Fruit fly (Drosophila melanogaster) whole organism, embryonic: ENCODE measurements around the gene CG10185.

Experiments used
- B-H2 ChIP-seq: fragments of 200-800 bp; sonication (Bioruptor generic); optimal IDR thresholded peaks from 2 replicates; lab custom pipeline; 2018; ENCODE audit warnings: missing biosample characterization, mild to moderate bottlenecking, missing genetic modification characterization
- CG10959 ChIP-seq: fragments of 200-800 bp; sonication (Bioruptor generic); IDR thresholded peaks from 2 replicates; pipeline ENCODE4 v1.3.6; 2022; ENCODE audit warnings: missing biosample characterization, missing genetic modification characterization
- CG11093 ChIP-seq: fragments of 200-800 bp; sonication (Bioruptor generic); IDR thresholded peaks from 3 replicates; pipeline ENCODE4 v1.3.6; 2022; ENCODE audit warnings: missing biosample characterization, missing genetic modification characterization
- CG12071 ChIP-seq: fragments of 200-800 bp; sonication (Bioruptor generic); optimal IDR thresholded peaks from 3 replicates; lab custom pipeline; 2018; ENCODE audit warnings: missing biosample characterization, mild to moderate bottlenecking, missing genetic modification characterization
- CG12104 ChIP-seq: fragments of 200-800 bp; sonication (Bioruptor generic); optimal IDR thresholded peaks from 3 replicates; lab custom pipeline; 2016; ENCODE audit warnings: missing biosample characterization, missing genetic modification characterization
- CG13296 ChIP-seq: fragments of 200-800 bp; sonication (Bioruptor generic); optimal IDR thresholded peaks from 3 replicates; lab custom pipeline; 2018; ENCODE audit warnings: missing biosample characterization, mild to moderate bottlenecking, missing genetic modification characterization
- CG2120 ChIP-seq: fragments of 200-800 bp; sonication (Bioruptor generic); optimal IDR thresholded peaks from 3 replicates; lab custom pipeline; 2016; ENCODE audit warnings: missing biosample characterization, missing genetic modification characterization
- CG3838 ChIP-seq: fragments of 200-800 bp; sonication (Bioruptor generic); optimal IDR thresholded peaks from 3 replicates; lab custom pipeline; 2016; ENCODE audit warnings: missing biosample characterization, missing genetic modification characterization
- CG4854 ChIP-seq: fragments of 200-800 bp; sonication (Bioruptor generic); optimal IDR thresholded peaks from 2 replicates; lab custom pipeline; 2016; ENCODE audit warnings: missing biosample characterization, missing genetic modification characterization, inconsistent platforms
- CG6683 ChIP-seq: fragments of 200-800 bp; sonication (Bioruptor generic); optimal IDR thresholded peaks from 2 replicates; lab custom pipeline; 2017; ENCODE audit warnings: missing biosample characterization, mild to moderate bottlenecking, missing genetic modification characterization, missing genetic modification reagents
- CG7786 ChIP-seq: fragments of 200-800 bp; sonication (Bioruptor generic); optimal IDR thresholded peaks from 2 replicates; lab custom pipeline; 2016; ENCODE audit warnings: missing biosample characterization, missing genetic modification characterization
- CG9932 ChIP-seq: fragments of 200-800 bp; sonication (Bioruptor generic); IDR thresholded peaks from 2 replicates; pipeline ENCODE4 v1.3.6; 2022; ENCODE audit warnings: missing biosample characterization, missing genetic modification characterization
- Camta ChIP-seq: fragments of 200-800 bp; sonication (Bioruptor generic); optimal IDR thresholded peaks from 2 replicates; lab custom pipeline; 2016; ENCODE audit warnings: missing biosample characterization, missing genetic modification characterization
- D19B ChIP-seq: fragments of 200-800 bp; sonication (Bioruptor generic); optimal IDR thresholded peaks from 2 replicates; lab custom pipeline; 2017; ENCODE audit warnings: missing biosample characterization, mild to moderate bottlenecking, missing genetic modification characterization
- Doc3 ChIP-seq: fragments of 200-800 bp; sonication (Bioruptor generic); IDR thresholded peaks from 3 replicates; pipeline ENCODE4 v1.3.6; 2022; ENCODE audit warnings: missing biosample characterization, missing genetic modification characterization; ENCODE audit not compliant: partially characterized antibody
- Hey ChIP-seq: fragments of 200-800 bp; sonication (Bioruptor generic); optimal IDR thresholded peaks from 3 replicates; lab custom pipeline; 2018; ENCODE audit warnings: missing biosample characterization, mild to moderate bottlenecking, missing genetic modification characterization
- Lpt ChIP-seq: fragments of >200 bp; optimal IDR thresholded peaks from 2 replicates; lab custom pipeline; 2018; ENCODE audit warnings: missing biosample characterization, missing genetic modification characterization
- Mad ChIP-seq: fragments of 200-800 bp; sonication (Bioruptor generic); optimal IDR thresholded peaks from 2 replicates; lab custom pipeline; 2016; ENCODE audit warnings: missing biosample characterization, missing genetic modification characterization
- NFAT ChIP-seq: fragments of 200-800 bp; sonication (Bioruptor generic); IDR thresholded peaks from 2 replicates; pipeline ENCODE4 v1.3.6; 2022; ENCODE audit warnings: missing biosample characterization, missing genetic modification characterization
- Poxn ChIP-seq: fragments of 200-800 bp; sonication (Bioruptor generic); IDR thresholded peaks from 2 replicates; pipeline ENCODE4 v1.3.6; 2022; ENCODE audit warnings: missing biosample characterization, missing genetic modification characterization
- Sry-β ChIP-seq: fragments of 200-800 bp; sonication (Bioruptor generic); optimal IDR thresholded peaks from 2 replicates; lab custom pipeline; 2018; ENCODE audit warnings: missing biosample characterization, mild to moderate bottlenecking, missing genetic modification characterization, moderate library complexity
- Stat92E ChIP-seq, 3 experiments: fragments of >200 bp in 2 of 3; fragments of 200-800 bp in 1 of 3; sonication (Bioruptor generic) in 1 of 3; optimal IDR thresholded peaks; 2 replicates each; lab custom pipeline; 2017 to 2019; ENCODE audit warnings: missing biosample characterization in 3 of 3, missing genetic modification characterization in 3 of 3, mild to moderate bottlenecking in 1 of 3, moderate library complexity in 1 of 3
- Vsx1 ChIP-seq: fragments of 200-800 bp; sonication (Bioruptor generic); optimal IDR thresholded peaks from 2 replicates; lab custom pipeline; 2017; ENCODE audit warnings: missing biosample characterization, mild to moderate bottlenecking, missing genetic modification characterization, missing genetic modification reagents
- ap ChIP-seq: fragments of 200-800 bp; sonication (Bioruptor generic); IDR thresholded peaks from 2 replicates; pipeline ENCODE4 v1.3.6; 2022; ENCODE audit warnings: missing biosample characterization, missing genetic modification characterization
- ase ChIP-seq: fragments of 200-800 bp; sonication (Bioruptor generic); IDR thresholded peaks from 3 replicates; pipeline ENCODE4 v1.3.6; 2022; ENCODE audit warnings: missing biosample characterization, missing genetic modification characterization
- bigmax ChIP-seq: fragments of 200-800 bp; sonication (Bioruptor generic); optimal IDR thresholded peaks from 2 replicates; lab custom pipeline; 2018; ENCODE audit warnings: missing biosample characterization, mild to moderate bottlenecking, missing genetic modification characterization
- chif ChIP-seq, 2 experiments: fragments of 200-800 bp; sonication (Bioruptor generic); optimal IDR thresholded peaks; 3 replicates each; lab custom pipeline; 2016; ENCODE audit warnings: missing biosample characterization in 2 of 2, missing genetic modification characterization in 2 of 2
- crc ChIP-seq: fragments of 200-800 bp; sonication (Bioruptor generic); optimal IDR thresholded peaks from 2 replicates; lab custom pipeline; 2016; ENCODE audit warnings: missing biosample characterization, missing genetic modification characterization
- crp ChIP-seq, 2 experiments: fragments of 200-800 bp; sonication (Bioruptor generic); optimal IDR thresholded peaks; 2 replicates in 1 of 2; 3 replicates in 1 of 2; lab custom pipeline; 2017; ENCODE audit warnings: missing biosample characterization in 2 of 2, missing genetic modification characterization in 2 of 2, mild to moderate bottlenecking in 1 of 2, moderate library complexity in 1 of 2
- cwo ChIP-seq: fragments of 200-800 bp; sonication (Bioruptor generic); optimal IDR thresholded peaks from 3 replicates; lab custom pipeline; 2017; ENCODE audit warnings: missing biosample characterization, missing genetic modification characterization, mild to moderate bottlenecking, moderate library complexity, missing genetic modification reagents
- disco-r ChIP-seq: fragments of 200-800 bp; sonication (Bioruptor generic); optimal IDR thresholded peaks from 2 replicates; lab custom pipeline; 2016; ENCODE audit warnings: missing biosample characterization, missing genetic modification characterization
- dmrt11E ChIP-seq: fragments of 200-800 bp; sonication (Bioruptor generic); optimal IDR thresholded peaks from 3 replicates; lab custom pipeline; 2018; ENCODE audit warnings: missing biosample characterization, mild to moderate bottlenecking, missing genetic modification characterization, moderate library complexity
- ewg ChIP-seq: fragments of 200-800 bp; sonication (Bioruptor generic); optimal IDR thresholded peaks from 3 replicates; lab custom pipeline; 2017; ENCODE audit warnings: mild to moderate bottlenecking, missing biosample characterization, missing genetic modification reagents, missing genetic modification characterization
- fd64A ChIP-seq: fragments of 200-800 bp; sonication (Bioruptor generic); optimal IDR thresholded peaks from 3 replicates; lab custom pipeline; 2018; ENCODE audit warnings: missing biosample characterization, mild to moderate bottlenecking, missing genetic modification characterization
- grau ChIP-seq: fragments of 200-800 bp; optimal IDR thresholded peaks from 3 replicates; lab custom pipeline; 2019; ENCODE audit warnings: missing biosample characterization, mild to moderate bottlenecking, missing genetic modification characterization, moderate library complexity
- grn ChIP-seq: fragments of 200-800 bp; sonication (Bioruptor generic); optimal IDR thresholded peaks from 3 replicates; lab custom pipeline; 2017; ENCODE audit warnings: missing biosample characterization, missing genetic modification characterization
- lbe ChIP-seq: fragments of 200-800 bp; sonication (Bioruptor generic); optimal IDR thresholded peaks from 2 replicates; lab custom pipeline; 2016; ENCODE audit warnings: missing biosample characterization, mild to moderate bottlenecking, missing genetic modification characterization
- org-1 ChIP-seq: fragments of 200-800 bp; sonication (Bioruptor generic); optimal IDR thresholded peaks from 2 replicates; lab custom pipeline; 2017; ENCODE audit warnings: missing biosample characterization, missing genetic modification characterization
- p53 ChIP-seq: fragments of 200-800 bp; sonication (Bioruptor generic); optimal IDR thresholded peaks from 2 replicates; lab custom pipeline; 2016; ENCODE audit warnings: missing biosample characterization, missing genetic modification characterization
- prd ChIP-seq, 3 experiments: fragments of >200 bp in 2 of 3; fragments of 200-800 bp in 1 of 3; sonication (Bioruptor generic) in 1 of 3; optimal IDR thresholded peaks in 2 of 3; IDR thresholded peaks in 1 of 3; 2 replicates in 2 of 3; 3 replicates in 1 of 3; pipeline versions ENCODE4 v1.3.6 to Lab custom; 2017 to 2022; ENCODE audit warnings: missing biosample characterization in 1 of 3, missing genetic modification characterization in 1 of 3
- pros ChIP-seq: fragments of 200-800 bp; sonication (Bioruptor generic); optimal IDR thresholded peaks from 3 replicates; lab custom pipeline; 2019; ENCODE audit warnings: missing biosample characterization, mild to moderate bottlenecking, missing genetic modification characterization, moderate library complexity
- ro ChIP-seq: fragments of 200-800 bp; sonication (Bioruptor generic); IDR thresholded peaks from 2 replicates; pipeline ENCODE4 v1.3.6; 2022; ENCODE audit warnings: missing biosample characterization, missing genetic modification characterization
- salm ChIP-seq: fragments of 200-800 bp; sonication (Bioruptor generic); optimal IDR thresholded peaks from 2 replicates; lab custom pipeline; 2018; ENCODE audit warnings: missing biosample characterization, mild to moderate bottlenecking, missing genetic modification characterization
- tap ChIP-seq: fragments of 200-800 bp; optimal IDR thresholded peaks from 3 replicates; lab custom pipeline; 2019; ENCODE audit warnings: missing biosample characterization, mild to moderate bottlenecking, missing genetic modification characterization, moderate library complexity
- tll ChIP-seq, 2 experiments: fragments of 200-800 bp in 1 of 2; fragments of >200 bp in 1 of 2; sonication (Bioruptor generic) in 1 of 2; optimal IDR thresholded peaks; 2 replicates each; lab custom pipeline; 2017 to 2019; ENCODE audit warnings: missing biosample characterization in 2 of 2, missing genetic modification characterization in 2 of 2, mild to moderate bottlenecking in 1 of 2, moderate library complexity in 1 of 2
- tna ChIP-seq: fragments of 200-800 bp; sonication (Bioruptor generic); IDR thresholded peaks from 2 replicates; pipeline ENCODE4 v1.3.6; 2022; ENCODE audit warnings: missing biosample characterization, missing genetic modification characterization; ENCODE audit not compliant: partially characterized antibody
- zen ChIP-seq: fragments of 200-800 bp; sonication (Bioruptor generic); optimal IDR thresholded peaks from 3 replicates; lab custom pipeline; 2018; ENCODE audit warnings: missing biosample characterization, mild to moderate bottlenecking, missing genetic modification characterization, moderate library complexity

The CG10185 gene

dm6 chr3R:16071689-16072580 is 4.5 kb upstream of the CG10185 start (continued):
- TF ChIP-seq prd (optimal IDR thresholded peaks at IDR 0.05; lab: Kevin White, UChicago) (no peak), prd (GFP tag; IDR thresholded peaks at IDR 0.05; lab: Robert Waterston, UW) (peak; percentile 78), CG12071 (GFP tag; lab: Kevin White, UChicago) (no peak), p53 (GFP tag; lab: Kevin White, UChicago) (no peak), CG4854 (GFP tag; lab: Kevin White, UChicago) (no peak), zen (peak; percentile 69), disco-r (GFP tag; lab: Kevin White, UChicago) (no peak), tna (GFP tag; lab: Robert Waterston, UW) (no peak), CG2120 (peak; percentile 36), tap (peak; percentile 71), Sry-β (GFP tag; lab: Kevin White, UChicago) (no peak), ase (peak; percentile 52; the same call in 2 of the 3 replicates), grn (GFP tag; lab: Kevin White, UChicago) (peak; percentile 86), CG7786 (GFP tag; lab: Kevin White, UChicago) (no peak), Stat92E (GFP tag; optimal IDR thresholded peaks at IDR 0.05; lab: Kevin White, UChicago) (no peak), salm (peak; percentile 4), Poxn (GFP tag; lab: Robert Waterston, UW) (no peak), org-1 (GFP tag; lab: Kevin White, UChicago) (peak; percentile 22), D19B (GFP tag; lab: Kevin White, UChicago) (no peak), ro (GFP tag; lab: Robert Waterston, UW) (peak; percentile 30; the same call in 1 of the 2 replicates), lbe (GFP tag; lab: Kevin White, UChicago) (no peak), CG6683 (GFP tag; lab: Kevin White, UChicago) (no peak), NFAT (GFP tag; lab: Robert Waterston, UW) (no peak), Doc3 (GFP tag; lab: Robert Waterston, UW) (no peak), Lpt (GFP tag; lab: Kevin White, UChicago) (no peak), CG11093 (peak; percentile 75; the same call in 2 of the 3 replicates), fd64A (GFP tag; lab: Kevin White, UChicago) (no peak), CG10959 (peak; percentile 91), Hey (tag; lab: Kevin White, UChicago) (no peak), CG3838 (GFP tag; lab: Kevin White, UChicago) (no peak), chif (GFP tag; optimal IDR thresholded peaks at IDR 0.05; lab: Kevin White, UChicago) (peak in 1 of 2 experiments; percentile 70), cwo (GFP tag; lab: Kevin White, UChicago) (peak; percentile 10), crp (GFP tag; optimal IDR thresholded peaks at IDR 0.05; lab: Kevin White, UChicago) (no peak), ewg (GFP tag; lab: Kevin White, UChicago) (peak; percentile 29), pros (GFP tag; lab: Kevin White, UChicago) (peak; percentile 85), dmrt11E (tag; lab: Kevin White, UChicago) (peak; percentile 88), Mad (GFP tag; lab: Kevin White, UChicago) (peak; percentile 18), bigmax (GFP tag; lab: Kevin White, UChicago) (no peak), CG13296 (GFP tag; lab: Kevin White, UChicago) (no peak), Camta (GFP tag; lab: Kevin White, UChicago) (peak; percentile 51), grau (tag; lab: Kevin White, UChicago) (peak; percentile 75), B-H2 (GFP tag; lab: Kevin White, UChicago) (no peak), ap (peak; percentile 69), CG9932 (GFP tag; lab: Robert Waterston, UW) (no peak), Vsx1 (peak; percentile 94), tll (GFP tag; optimal IDR thresholded peaks at IDR 0.05; lab: Kevin White, UChicago) (no peak), crc (GFP tag; lab: Kevin White, UChicago) (peak; percentile 20), CG12104 (GFP tag; lab: Kevin White, UChicago) (peak; percentile 53)
